Worm (Caenorhabditis elegans): ENCODE results near the gene clic-1.
A peak's percentile ranks its signal among the peaks of the same experiment; 100 is the strongest.

Gene clic-1

ce11 chrV:7760174-7760573, 25.5 kb upstream of the clic-1 start, which contains the start of gene hint-3:
Gene hint-3 (plus strand): TSS chrV:7760474.
- TF ChIP-seq blmp-1 (tag; optimal IDR thresholded peaks at IDR 0.05; ENCODE audit: insufficient read depth) (no peak), egl-27 (tag; optimal IDR thresholded peaks at IDR 0.05) (no peak), fos-1 (tag; optimal IDR thresholded peaks at IDR 0.05) (peak; percentile 34), nhr-129 (tag; optimal IDR thresholded peaks at IDR 0.05) (no peak), F13H6.1 (tag; optimal IDR thresholded peaks at IDR 0.05) (no peak), sma-3 (GFP tag; optimal IDR thresholded peaks at IDR 0.05) (no peak)

ce11 chrV:7759270-7759669, 24.6 kb upstream of the clic-1 start:
- TF ChIP-seq lin-11 (tag; optimal IDR thresholded peaks at IDR 0.05) = no peak
- TF ChIP-seq nhr-21 (tag; optimal IDR thresholded peaks at IDR 0.05) = peak; percentile 12
- peak; percentile 36 for TF ChIP-seq F13H6.1 (tag; optimal IDR thresholded peaks at IDR 0.05)
- TF ChIP-seq egl-27 (tag; optimal IDR thresholded peaks at IDR 0.05) = peak; percentile 60
- no peak for TF ChIP-seq ama-1 (optimal IDR thresholded peaks at IDR 0.05)
- TF ChIP-seq unc-39 (tag; optimal IDR thresholded peaks at IDR 0.05) = no peak
- no peak for TF ChIP-seq nhr-23 (tag; optimal IDR thresholded peaks at IDR 0.05)
- TF ChIP-seq nhr-25 (tag; optimal IDR thresholded peaks at IDR 0.05) = peak; percentile 24
- TF ChIP-seq alr-1 (tag; optimal IDR thresholded peaks at IDR 0.05) = no peak
- TF ChIP-seq R02D3.7 (tag; optimal IDR thresholded peaks at IDR 0.05) = no peak
- TF ChIP-seq sma-3 (GFP tag; optimal IDR thresholded peaks at IDR 0.05) = peak; percentile 21
- peak; percentile 81 for TF ChIP-seq mab-5 (tag; optimal IDR thresholded peaks at IDR 0.05)
- TF ChIP-seq nhr-129 (tag; optimal IDR thresholded peaks at IDR 0.05) = peak; percentile 87
- no peak for TF ChIP-seq snpc-4 (tag; optimal IDR thresholded peaks at IDR 0.05)
- no peak for TF ChIP-seq nhr-237 (tag; optimal IDR thresholded peaks at IDR 0.05)
- peak in 1 of 2 experiments; percentile 70 for TF ChIP-seq lsy-2 (tag; optimal IDR thresholded peaks at IDR 0.05)
- no peak for TF ChIP-seq nhr-11 (tag; optimal IDR thresholded peaks at IDR 0.05)
- peak; percentile 75 for TF ChIP-seq crh-2 (tag; optimal IDR thresholded peaks at IDR 0.05)
- peak; percentile 80 for TF ChIP-seq unc-55 (GFP tag; optimal IDR thresholded peaks at IDR 0.05)
- TF ChIP-seq unc-62 (GFP tag; optimal IDR thresholded peaks at IDR 0.05) = peak; percentile 24
- TF ChIP-seq gmeb-1 (tag; optimal IDR thresholded peaks at IDR 0.05) = peak; percentile 40
- peak; percentile 12 for TF ChIP-seq zag-1 (tag; optimal IDR thresholded peaks at IDR 0.05)
- peak; percentile 26 for TF ChIP-seq lin-13 (GFP tag; optimal IDR thresholded peaks at IDR 0.05)
- no peak for TF ChIP-seq ZK546.5 (tag; optimal IDR thresholded peaks at IDR 0.05)
- peak; percentile 69 for TF ChIP-seq sma-9 (GFP tag; optimal IDR thresholded peaks at IDR 0.05)
- TF ChIP-seq sma-9 (tag; optimal IDR thresholded peaks at IDR 0.05) = no peak
- peak; percentile 82 for TF ChIP-seq C34F6.9 (tag; optimal IDR thresholded peaks at IDR 0.05)
- TF ChIP-seq fos-1 (tag; optimal IDR thresholded peaks at IDR 0.05) = peak; percentile 23
- TF ChIP-seq mdl-1 (tag; optimal IDR thresholded peaks at IDR 0.05) = peak in 1 of 2 experiments; percentile 73

DNA sequence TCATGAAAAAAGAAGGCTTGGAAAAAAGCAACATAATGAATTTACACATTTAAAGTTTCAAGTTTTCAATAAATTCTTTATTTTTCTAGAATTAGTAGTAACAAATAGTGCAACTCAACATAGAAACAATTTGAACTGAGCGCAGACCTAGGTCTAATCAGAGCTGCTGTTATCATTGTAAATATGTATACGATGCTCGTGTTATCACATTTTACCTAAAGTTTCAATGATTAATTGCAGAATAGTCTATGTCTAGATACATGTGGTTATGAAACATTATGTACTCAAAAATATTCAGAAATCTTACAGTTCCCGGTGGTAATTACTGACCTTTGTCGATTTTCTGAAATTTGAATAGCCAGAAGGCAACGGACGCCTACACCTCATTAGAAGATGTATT, 21.3 kb upstream of the clic-1 start:
- no peak for TF ChIP-seq gmeb-1 (tag; optimal IDR thresholded peaks at IDR 0.05)
- TF ChIP-seq sma-9 (GFP tag; optimal IDR thresholded peaks at IDR 0.05) = peak; percentile 14
- TF ChIP-seq sma-9 (tag; optimal IDR thresholded peaks at IDR 0.05) = no peak
- peak; percentile 5 for TF ChIP-seq fos-1 (tag; optimal IDR thresholded peaks at IDR 0.05)

- no peak for TF ChIP-seq sma-3 (GFP tag; optimal IDR thresholded peaks at IDR 0.05)
- TF ChIP-seq nhr-237 (tag; optimal IDR thresholded peaks at IDR 0.05) = no peak
- no peak for TF ChIP-seq C34F6.9 (tag; optimal IDR thresholded peaks at IDR 0.05)
- TF ChIP-seq fos-1 (tag; optimal IDR thresholded peaks at IDR 0.05) = no peak
- TF ChIP-seq nhr-23 (tag; optimal IDR thresholded peaks at IDR 0.05) = no peak
- TF ChIP-seq skn-1 (tag; optimal IDR thresholded peaks at IDR 0.05) = no peak
- no peak for TF ChIP-seq nhr-21 (tag; optimal IDR thresholded peaks at IDR 0.05)
- TF ChIP-seq mab-5 (tag; optimal IDR thresholded peaks at IDR 0.05) = no peak
- TF ChIP-seq nhr-129 (tag; optimal IDR thresholded peaks at IDR 0.05) = no peak
- TF ChIP-seq nhr-77 (tag; optimal IDR thresholded peaks at IDR 0.05) = no peak
- TF ChIP-seq blmp-1 (tag; optimal IDR thresholded peaks at IDR 0.05; ENCODE audit: insufficient read depth) = no peak
- no peak for TF ChIP-seq Y55F3AM.14 (GFP tag; optimal IDR thresholded peaks at IDR 0.05)
- no peak for TF ChIP-seq R02D3.7 (tag; optimal IDR thresholded peaks at IDR 0.05)
- TF ChIP-seq nhr-12 (tag; optimal IDR thresholded peaks at IDR 0.05) = no peak
- no peak for TF ChIP-seq mdl-1 (tag; optimal IDR thresholded peaks at IDR 0.05)
- no peak for TF ChIP-seq sma-9 (GFP tag; optimal IDR thresholded peaks at IDR 0.05)
- TF ChIP-seq sma-9 (tag; optimal IDR thresholded peaks at IDR 0.05) = no peak
- no peak for TF ChIP-seq crh-2 (tag; optimal IDR thresholded peaks at IDR 0.05)
- no peak for TF ChIP-seq elt-1 (tag; optimal IDR thresholded peaks at IDR 0.05)
- TF ChIP-seq lin-13 (GFP tag; optimal IDR thresholded peaks at IDR 0.05) = no peak
- no peak for TF ChIP-seq zag-1 (tag; optimal IDR thresholded peaks at IDR 0.05)
Observed at ce11 chrV:7754557-7754956, 19.8 kb upstream of the clic-1 start, which contains the start of gene T05B11.4. Gene T05B11.4 (minus strand): TSS chrV:7754657.
